Fruit fly (Drosophila melanogaster) whole organism, embryonic: ENCODE data around the gene CG7079.

Source experiments
- Blimp-1 ChIP-seq: fragments of 200-800 bp; sonication (Bioruptor generic); optimal IDR thresholded peaks from 3 replicates; lab custom pipeline; 2018; ENCODE audit warnings: missing biosample characterization, missing genetic modification characterization, mild to moderate bottlenecking, moderate library complexity, missing genetic modification reagents
- Bteb2 ChIP-seq: fragments of 200-800 bp; sonication (Bioruptor generic); optimal IDR thresholded peaks from 2 replicates; lab custom pipeline; 2016; ENCODE audit warnings: missing biosample characterization, missing genetic modification characterization
- CG10267 ChIP-seq: fragments of 200-800 bp; sonication (Bioruptor generic); optimal IDR thresholded peaks from 2 replicates; lab custom pipeline; 2018; ENCODE audit warnings: missing biosample characterization, mild to moderate bottlenecking, missing genetic modification characterization, moderate library complexity
- CG12659 ChIP-seq: fragments of 200-800 bp; sonication (Bioruptor generic); optimal IDR thresholded peaks from 3 replicates; lab custom pipeline; 2017; ENCODE audit warnings: mild to moderate bottlenecking, missing biosample characterization, missing genetic modification reagents, missing genetic modification characterization
- CG13894 ChIP-seq: fragments of 200-800 bp; sonication (Bioruptor generic); optimal IDR thresholded peaks from 3 replicates; lab custom pipeline; 2018; ENCODE audit warnings: missing biosample characterization, mild to moderate bottlenecking, missing genetic modification characterization, moderate library complexity
- CG14860 ChIP-seq: fragments of 200-800 bp; sonication (Bioruptor generic); IDR thresholded peaks from 3 replicates; pipeline ENCODE4 v1.3.6; 2022; ENCODE audit warnings: missing biosample characterization, missing genetic modification characterization; ENCODE audit not compliant: partially characterized antibody
- CG15514 ChIP-seq: fragments of 200-800 bp; sonication (Bioruptor generic); optimal IDR thresholded peaks from 3 replicates; lab custom pipeline; 2017; ENCODE audit warnings: missing biosample characterization, missing genetic modification characterization, mild to moderate bottlenecking, moderate library complexity, missing genetic modification reagents
- CG1602 ChIP-seq: fragments of 200-800 bp; sonication (Bioruptor generic); optimal IDR thresholded peaks from 3 replicates; lab custom pipeline; 2016; ENCODE audit warnings: missing biosample characterization, missing genetic modification characterization
- CG17361 ChIP-seq: fragments of 200-800 bp; sonication (Bioruptor generic); IDR thresholded peaks from 3 replicates; pipeline ENCODE4 v1.3.6; 2022; ENCODE audit warnings: missing biosample characterization, missing genetic modification characterization
- CG18011 ChIP-seq: fragments of 200-800 bp; sonication (Bioruptor generic); optimal IDR thresholded peaks from 2 replicates; lab custom pipeline; 2017; ENCODE audit warnings: missing biosample characterization, missing genetic modification characterization, mild to moderate bottlenecking, moderate library complexity, missing genotype
- CG31441 ChIP-seq: fragments of 200-800 bp; sonication (Bioruptor generic); IDR thresholded peaks from 2 replicates; pipeline ENCODE4 v1.3.6; 2022; ENCODE audit warnings: missing biosample characterization, missing genetic modification characterization
- CG32767 ChIP-seq: fragments of 200-800 bp; sonication (Bioruptor generic); IDR thresholded peaks from 2 replicates; pipeline ENCODE4 v1.3.6; 2022; ENCODE audit warnings: missing biosample characterization, missing genetic modification characterization
- CG3838 ChIP-seq: fragments of 200-800 bp; sonication (Bioruptor generic); optimal IDR thresholded peaks from 3 replicates; lab custom pipeline; 2016; ENCODE audit warnings: missing biosample characterization, missing genetic modification characterization
- CG7271 ChIP-seq: fragments of 200-800 bp; sonication (Bioruptor generic); optimal IDR thresholded peaks from 2 replicates; lab custom pipeline; 2018; ENCODE audit warnings: missing biosample characterization, mild to moderate bottlenecking, missing genetic modification characterization, moderate library complexity
- CG7987 ChIP-seq: fragments of 200-800 bp; sonication (Bioruptor generic); optimal IDR thresholded peaks from 2 replicates; lab custom pipeline; 2018; ENCODE audit warnings: missing biosample characterization, mild to moderate bottlenecking, missing genetic modification characterization, moderate library complexity
- CG8478 ChIP-seq: fragments of >200 bp; optimal IDR thresholded peaks from 2 replicates; lab custom pipeline; 2018
- CG9932 ChIP-seq: fragments of 200-800 bp; sonication (Bioruptor generic); IDR thresholded peaks from 2 replicates; pipeline ENCODE4 v1.3.6; 2022; ENCODE audit warnings: missing biosample characterization, missing genetic modification characterization
- E2f1 ChIP-seq: fragments of 200-800 bp; sonication (Bioruptor generic); IDR thresholded peaks from 2 replicates; pipeline ENCODE4 v1.3.6; 2022; ENCODE audit warnings: missing biosample characterization, missing genetic modification characterization
- E2f2 ChIP-seq: fragments of 200-800 bp; sonication (Bioruptor generic); IDR thresholded peaks from 2 replicates; pipeline ENCODE4 v1.3.6; 2022; ENCODE audit warnings: missing biosample characterization, missing genetic modification characterization
- Ets97D ChIP-seq: fragments of 200-800 bp; sonication (Bioruptor generic); optimal IDR thresholded peaks from 3 replicates; lab custom pipeline; 2016; ENCODE audit warnings: missing biosample characterization, missing genetic modification characterization
- HLH3B ChIP-seq: fragments of 200-800 bp; sonication (Bioruptor generic); IDR thresholded peaks from 2 replicates; pipeline ENCODE4 v1.3.6; 2022; ENCODE audit warnings: missing biosample characterization, missing genetic modification characterization
- Jarid2 ChIP-seq: fragments of 200-800 bp; sonication (Bioruptor generic); optimal IDR thresholded peaks from 3 replicates; lab custom pipeline; 2017; ENCODE audit warnings: mild to moderate bottlenecking, missing biosample characterization, missing genetic modification reagents, missing genetic modification characterization
- Lhr ChIP-seq: fragments of 200-800 bp; sonication (Bioruptor generic); optimal IDR thresholded peaks from 3 replicates; lab custom pipeline; 2017; ENCODE audit warnings: mild to moderate bottlenecking, missing biosample characterization, missing genetic modification reagents, missing genetic modification characterization
- Med ChIP-seq: fragments of 200-800 bp; sonication (Bioruptor generic); peaks from one replicate; lab custom pipeline; 2016; ENCODE audit warnings: missing biosample characterization, missing genetic modification characterization, mild to moderate bottlenecking, inconsistent platforms, moderate library complexity
- Mrtf ChIP-seq: fragments of 200-800 bp; sonication (Bioruptor generic); IDR thresholded peaks from 3 replicates; pipeline ENCODE4 v1.3.6; 2022; ENCODE audit warnings: missing biosample characterization, missing genetic modification characterization
- NFAT ChIP-seq: fragments of 200-800 bp; sonication (Bioruptor generic); IDR thresholded peaks from 2 replicates; pipeline ENCODE4 v1.3.6; 2022; ENCODE audit warnings: missing biosample characterization, missing genetic modification characterization
- Opbp ChIP-seq: fragments of 200-800 bp; sonication (Bioruptor generic); IDR thresholded peaks from 3 replicates; pipeline ENCODE4 v1.3.6; 2022; ENCODE audit warnings: missing biosample characterization, missing genetic modification characterization; ENCODE audit not compliant: partially characterized antibody
- Spps ChIP-seq: fragments of 200-800 bp; sonication (Bioruptor generic); optimal IDR thresholded peaks from 2 replicates; lab custom pipeline; 2018; ENCODE audit warnings: missing biosample characterization, mild to moderate bottlenecking, missing genetic modification characterization
- YL-1 ChIP-seq: fragments of 200-800 bp; sonication (Bioruptor generic); optimal IDR thresholded peaks from 3 replicates; lab custom pipeline; 2017; ENCODE audit warnings: missing biosample characterization, mild to moderate bottlenecking, missing genetic modification characterization
- bigmax ChIP-seq: fragments of 200-800 bp; sonication (Bioruptor generic); optimal IDR thresholded peaks from 2 replicates; lab custom pipeline; 2018; ENCODE audit warnings: missing biosample characterization, mild to moderate bottlenecking, missing genetic modification characterization
- chm ChIP-seq: fragments of 200-800 bp; sonication (Bioruptor generic); IDR thresholded peaks from 2 replicates; pipeline ENCODE4 v1.3.6; 2022; ENCODE audit warnings: missing biosample characterization, missing genetic modification characterization
- dmrt99B ChIP-seq: fragments of 200-800 bp; sonication (Bioruptor generic); optimal IDR thresholded peaks from 2 replicates; lab custom pipeline; 2018; ENCODE audit warnings: missing biosample characterization, mild to moderate bottlenecking, missing genetic modification characterization, moderate library complexity
- gcm ChIP-seq: fragments of 200-800 bp; sonication (Bioruptor generic); optimal IDR thresholded peaks from 2 replicates; lab custom pipeline; 2019; ENCODE audit warnings: missing biosample characterization, mild to moderate bottlenecking, missing genetic modification characterization, moderate library complexity
- gfzf ChIP-seq: fragments of 200-800 bp; sonication (Bioruptor generic); optimal IDR thresholded peaks from 2 replicates; lab custom pipeline; 2016; ENCODE audit warnings: missing biosample characterization, mild to moderate bottlenecking, missing genetic modification characterization, moderate library complexity
- gsb ChIP-seq: fragments of 200-800 bp; sonication (Bioruptor generic); IDR thresholded peaks from 2 replicates; pipeline ENCODE4 v1.3.6; 2022; ENCODE audit warnings: missing biosample characterization, missing genetic modification characterization
- insv ChIP-seq, 2 experiments: fragments of 200-800 bp; sonication (Bioruptor generic); optimal IDR thresholded peaks; 3 replicates each; lab custom pipeline; 2016 to 2018; ENCODE audit warnings: missing biosample characterization in 2 of 2, missing genetic modification characterization in 2 of 2
- kah ChIP-seq: fragments of 200-800 bp; sonication (Bioruptor generic); optimal IDR thresholded peaks from 2 replicates; lab custom pipeline; 2018; ENCODE audit warnings: missing biosample characterization, mild to moderate bottlenecking, missing genetic modification characterization
- kay ChIP-seq: fragments of 200-800 bp; sonication (Bioruptor generic); optimal IDR thresholded peaks from 2 replicates; lab custom pipeline; 2016; ENCODE audit warnings: missing biosample characterization, missing genetic modification characterization
- kni ChIP-seq: fragments of 200-800 bp; sonication (Bioruptor generic); optimal IDR thresholded peaks from 3 replicates; lab custom pipeline; 2017; ENCODE audit warnings: mild to moderate bottlenecking, missing biosample characterization, missing genetic modification reagents, missing genetic modification characterization
- lab ChIP-seq: fragments of 200-800 bp; sonication (Bioruptor generic); optimal IDR thresholded peaks from 3 replicates; lab custom pipeline; 2017; ENCODE audit warnings: missing biosample characterization, missing genetic modification characterization, mild to moderate bottlenecking, moderate library complexity, missing genetic modification reagents
- lilli ChIP-seq: fragments of 200-800 bp; sonication (Bioruptor generic); optimal IDR thresholded peaks from 3 replicates; lab custom pipeline; 2016; ENCODE audit warnings: missing biosample characterization, missing genetic modification characterization
- onecut ChIP-seq: fragments of 200-800 bp; sonication (Bioruptor generic); IDR thresholded peaks from 2 replicates; pipeline ENCODE4 v1.3.6; 2022; ENCODE audit warnings: missing biosample characterization, missing genetic modification characterization
- salm ChIP-seq: fragments of 200-800 bp; sonication (Bioruptor generic); optimal IDR thresholded peaks from 2 replicates; lab custom pipeline; 2018; ENCODE audit warnings: missing biosample characterization, mild to moderate bottlenecking, missing genetic modification characterization
- sna ChIP-seq: fragments of 200-800 bp; sonication (Bioruptor generic); IDR thresholded peaks from 2 replicates; pipeline ENCODE4 v1.3.6; 2022; ENCODE audit warnings: missing biosample characterization, missing genetic modification characterization; ENCODE audit not compliant: partially characterized antibody
- tna ChIP-seq: fragments of 200-800 bp; sonication (Bioruptor generic); IDR thresholded peaks from 2 replicates; pipeline ENCODE4 v1.3.6; 2022; ENCODE audit warnings: missing biosample characterization, missing genetic modification characterization; ENCODE audit not compliant: partially characterized antibody
- tx ChIP-seq: fragments of 200-800 bp; sonication (Bioruptor generic); optimal IDR thresholded peaks from 2 replicates; lab custom pipeline; 2016; ENCODE audit warnings: missing biosample characterization, missing genetic modification characterization
- yki ChIP-seq: fragments of >200 bp; optimal IDR thresholded peaks from 3 replicates; lab custom pipeline; 2018
- zf30C ChIP-seq: fragments of 200-800 bp; sonication (Bioruptor generic); optimal IDR thresholded peaks from 3 replicates; lab custom pipeline; 2018; ENCODE audit warnings: missing biosample characterization, mild to moderate bottlenecking, missing genetic modification characterization

Gene CG7079

dm6 chr3R:21060430-21061245, 12.0 kb upstream of the CG7079 start, which contains the start of gene Mvl (continued):
- TF ChIP-seq YL-1 (GFP tag; lab: Kevin White, UChicago) (peak; percentile 22), NFAT (no peak), dmrt99B (no peak), yki (lab: Kevin White, UChicago) (peak; percentile 53), CG31441 (no peak), zf30C (GFP tag; lab: Kevin White, UChicago) (peak; percentile 9), E2f2 (GFP tag; lab: Robert Waterston, UW) (peak; percentile 82; the same call in 1 of the 2 replicates), onecut (GFP tag; lab: Robert Waterston, UW) (no peak; the same call in 1 of the 2 replicates), Mrtf (GFP tag; lab: Robert Waterston, UW) (no peak), CG13894 (tag; lab: Kevin White, UChicago) (peak; percentile 96), CG8478 (lab: Kevin White, UChicago) (no peak), CG1602 (GFP tag; lab: Kevin White, UChicago) (no peak), Jarid2 (GFP tag; lab: Kevin White, UChicago) (peak; percentile 74), CG32767 (GFP tag; lab: Robert Waterston, UW) (no peak), Spps (tag; lab: Kevin White, UChicago) (peak; percentile 6), CG14860 (0 out of 3 replicates have a peak, but pooled peaks have one; percentile 25), CG7271 (tag; lab: Kevin White, UChicago) (no peak), kay (peak; percentile 47), kni (peak; percentile 58), chm (peak; percentile 55; the same call in 1 of the 2 replicates), CG17361 (GFP tag; lab: Robert Waterston, UW) (0 out of 3 replicates have a peak, but pooled peaks have one; percentile 17), Lhr (GFP tag; lab: Kevin White, UChicago) (peak; percentile 5), CG3838 (GFP tag; lab: Kevin White, UChicago) (no peak), CG10267 (tag; lab: Kevin White, UChicago) (peak; percentile 34), CG9932 (GFP tag; lab: Robert Waterston, UW) (no peak), Med (GFP tag; lab: Kevin White, UChicago) (peak; percentile 69), CG18011 (peak; percentile 3), Opbp (GFP tag; lab: Robert Waterston, UW) (0 out of 3 replicates have a peak, but pooled peaks have one; percentile 54), lilli (peak; percentile 29), insv (GFP tag; optimal IDR thresholded peaks at IDR 0.05; lab: Kevin White, UChicago) (peak in 1 of 2 experiments; percentile 18), gfzf (GFP tag; lab: Kevin White, UChicago) (peak; percentile 43), tna (GFP tag; lab: Robert Waterston, UW) (0 out of 2 replicates have a peak, but pooled peaks have one; percentile 19), CG12659 (GFP tag; lab: Kevin White, UChicago) (peak; percentile 39), Bteb2 (GFP tag; lab: Kevin White, UChicago) (no peak), E2f1 (no peak), salm (tag; lab: Kevin White, UChicago) (no peak), HLH3B (GFP tag; lab: Robert Waterston, UW) (no peak), Blimp-1 (GFP tag; lab: Kevin White, UChicago) (peak; percentile 39), CG15514 (peak; percentile 57), CG7987 (GFP tag; lab: Kevin White, UChicago) (peak; percentile 78), kah (GFP tag; lab: Kevin White, UChicago) (peak; percentile 26), Ets97D (GFP tag; lab: Kevin White, UChicago) (peak; percentile 48), lab (GFP tag; lab: Kevin White, UChicago) (peak; percentile 71), gcm (GFP tag; lab: Kevin White, UChicago) (peak; percentile 71), gsb (no peak), sna (GFP tag; lab: Robert Waterston, UW) (no peak), tx (peak; percentile 19), bigmax (GFP tag; lab: Kevin White, UChicago) (peak; percentile 82)
